Worm (Caenorhabditis elegans): ENCODE data around the gene fbxa-32.

- no peak for TF ChIP-seq ztf-29 (GFP tag; IDR thresholded peaks at IDR 0.05)
- no peak for TF ChIP-seq tab-1 (GFP tag; IDR thresholded peaks at IDR 0.05)
- no peak for TF ChIP-seq cog-1 (tag; optimal IDR thresholded peaks at IDR 0.05)
- TF ChIP-seq ztf-23 (GFP tag; IDR thresholded peaks at IDR 0.05), result no peak
- no peak for TF ChIP-seq klf-2 (GFP tag; conservative IDR thresholded peaks at IDR 0.05)
Measured at ce11 chrIII:1297604-1298003, 28.5 kb upstream of the fbxa-32 start, which contains the start of gene fbxa-28.

All from whole organism, midembryonic.